Fruit fly (Drosophila melanogaster): ENCODE results near the gene beg.
A peak's percentile ranks its signal among the peaks of the same experiment; 100 is the strongest.

Gene beg

DNA sequence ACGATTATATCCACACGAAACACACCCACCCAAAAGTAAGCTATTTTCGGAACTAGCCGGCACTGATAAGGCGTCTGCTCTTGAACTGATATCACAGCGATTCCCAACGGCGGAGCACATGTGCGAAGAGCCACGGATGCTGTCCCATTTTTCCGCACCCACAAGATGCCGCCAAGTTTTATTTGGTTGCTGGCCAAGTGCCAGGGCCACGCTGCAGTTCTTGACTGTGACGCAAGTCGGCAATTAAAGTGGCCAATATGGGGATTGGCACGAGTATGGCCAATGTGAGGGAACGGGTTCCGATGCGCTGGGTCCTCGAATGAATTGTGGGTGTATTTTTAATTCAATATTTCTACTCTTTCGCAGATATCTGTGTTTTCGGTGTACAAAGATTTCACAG, 18.5 kb downstream of the beg start:
- no peak for TF ChIP-seq CG9705 (GFP tag; optimal IDR thresholded peaks at IDR 0.05)
- TF ChIP-seq Hnf4 (GFP tag; optimal IDR thresholded peaks at IDR 0.05) = no peak
- TF ChIP-seq CrebA (GFP tag; optimal IDR thresholded peaks at IDR 0.05; ENCODE audit: borderline replicate concordance) = no peak
- no peak for TF ChIP-seq woc (GFP tag; optimal IDR thresholded peaks at IDR 0.05)
- no peak for TF ChIP-seq sv (GFP tag; optimal IDR thresholded peaks at IDR 0.05)
- TF ChIP-seq dsf (GFP tag; optimal IDR thresholded peaks at IDR 0.05; ENCODE audit: borderline replicate concordance) = no peak
- TF ChIP-seq Abd-B (GFP tag; optimal IDR thresholded peaks at IDR 0.05) = no peak
- TF ChIP-seq N (GFP tag; optimal IDR thresholded peaks at IDR 0.05) = no peak
- no peak for TF ChIP-seq tai (GFP tag; optimal IDR thresholded peaks at IDR 0.05)
- no peak for TF ChIP-seq fru (GFP tag; optimal IDR thresholded peaks at IDR 0.05)
- no peak for TF ChIP-seq Dfd (GFP tag; optimal IDR thresholded peaks at IDR 0.05)
- TF ChIP-seq jim (GFP tag; optimal IDR thresholded peaks at IDR 0.05) = no peak
- TF ChIP-seq Hr78 (GFP tag; optimal IDR thresholded peaks at IDR 0.05) = no peak
- no peak for TF ChIP-seq rgr (GFP tag; optimal IDR thresholded peaks at IDR 0.05)
- no peak for TF ChIP-seq Mio (GFP tag; optimal IDR thresholded peaks at IDR 0.05)
- no peak for TF ChIP-seq GATAd (GFP tag; optimal IDR thresholded peaks at IDR 0.05)
- no peak for TF ChIP-seq HLH106 (tag; optimal IDR thresholded peaks at IDR 0.05)

dm6 chr3L:17055467-17055877, 20.0 kb downstream of the beg start, which contains the start of gene CG7724:
TSS of gene CG7724 (plus strand) at chr3L:17055613.
- no peak for TF ChIP-seq Jra (GFP tag; optimal IDR thresholded peaks at IDR 0.05)
- no peak for TF ChIP-seq ey (GFP tag; optimal IDR thresholded peaks at IDR 0.05)
- TF ChIP-seq Hnf4 (GFP tag; optimal IDR thresholded peaks at IDR 0.05) = no peak
- no peak for TF ChIP-seq pan (optimal IDR thresholded peaks at IDR 0.05)
- TF ChIP-seq sage (GFP tag; optimal IDR thresholded peaks at IDR 0.05) = no peak
- no peak for TF ChIP-seq Abd-B (GFP tag; optimal IDR thresholded peaks at IDR 0.05)
- TF ChIP-seq Mio (GFP tag; optimal IDR thresholded peaks at IDR 0.05) = no peak
- no peak for TF ChIP-seq CrebA (GFP tag; optimal IDR thresholded peaks at IDR 0.05; ENCODE audit: borderline replicate concordance)
- TF ChIP-seq Myc (optimal IDR thresholded peaks at IDR 0.05) = no peak
- TF ChIP-seq OdsH (GFP tag; optimal IDR thresholded peaks at IDR 0.05) = no peak
- no peak for TF ChIP-seq rgr (GFP tag; optimal IDR thresholded peaks at IDR 0.05)
- TF ChIP-seq woc (GFP tag; optimal IDR thresholded peaks at IDR 0.05) = no peak
- TF ChIP-seq psq (GFP tag; optimal IDR thresholded peaks at IDR 0.05) = no peak
- TF ChIP-seq fru (GFP tag; optimal IDR thresholded peaks at IDR 0.05) = no peak
- no peak for TF ChIP-seq Sp1 (GFP tag; optimal IDR thresholded peaks at IDR 0.05)
- no peak for TF ChIP-seq N (GFP tag; optimal IDR thresholded peaks at IDR 0.05)
- no peak for TF ChIP-seq jim (GFP tag; optimal IDR thresholded peaks at IDR 0.05)
- TF ChIP-seq Dif (GFP tag; optimal IDR thresholded peaks at IDR 0.05; ENCODE audit: partially characterized antibody) = no peak
- TF ChIP-seq lola (GFP tag; optimal IDR thresholded peaks at IDR 0.05) = no peak

DNA sequence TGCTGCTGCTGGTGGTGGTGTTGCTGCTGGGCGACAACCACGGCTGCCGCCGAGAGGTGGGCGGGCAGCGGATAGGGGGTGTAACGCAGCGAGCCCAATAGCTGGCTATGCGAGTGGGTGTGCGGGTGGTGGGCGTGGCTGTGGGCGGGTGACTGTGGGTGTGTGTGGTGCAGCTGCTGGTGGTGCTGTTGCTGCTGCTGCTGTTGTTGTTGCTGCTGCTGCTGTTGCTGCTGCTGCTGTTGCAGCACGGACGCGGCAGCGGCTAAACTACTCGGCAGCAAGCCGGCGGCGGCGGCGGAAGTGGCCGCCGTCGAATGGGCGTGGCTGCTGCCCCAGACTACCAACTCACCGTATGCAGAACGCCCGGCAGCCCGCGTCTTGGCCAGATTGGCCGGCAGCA, 41.8 kb downstream of the beg start:
- TF ChIP-seq Dfd (GFP tag; optimal IDR thresholded peaks at IDR 0.05) (peak; percentile 95), CrebA (GFP tag; optimal IDR thresholded peaks at IDR 0.05; ENCODE audit: borderline replicate concordance) (no peak)
